Worm (Caenorhabditis elegans): ENCODE measurements around the gene adt-2.

- TF ChIP-seq pha-4 (tag; optimal IDR thresholded peaks at IDR 0.05) (no peak), R02D3.7 (tag; optimal IDR thresholded peaks at IDR 0.05) (no peak), nhr-11 (tag; optimal IDR thresholded peaks at IDR 0.05) (no peak), nhr-28 (tag; optimal IDR thresholded peaks at IDR 0.05) (no peak), zag-1 (tag; optimal IDR thresholded peaks at IDR 0.05) (no peak), snpc-4 (tag; optimal IDR thresholded peaks at IDR 0.05) (no peak)
These were observed 46.0 kb upstream of the adt-2 start, which contains the start of gene glb-16 for ce11 chrX:7540033-7540432.

Measured in whole organism, L3 larva.